Fruit fly (Drosophila melanogaster) whole organism, prepupa: ENCODE measurements around the gene CG31464.

Source experiments
- CG15336 ChIP-seq: fragments of 200-800 bp; sonication (Bioruptor generic); IDR thresholded peaks from 2 replicates; pipeline ENCODE4 v1.3.6; 2022; ENCODE audit warnings: missing biosample characterization, missing genetic modification characterization
- CG16779 ChIP-seq: fragments of 200-800 bp; sonication (Bioruptor generic); optimal IDR thresholded peaks from 3 replicates; lab custom pipeline; 2017; ENCODE audit warnings: missing biosample characterization, mild to moderate bottlenecking, missing genetic modification characterization
- CG6276 ChIP-seq: fragments of 200-800 bp; sonication (Bioruptor generic); optimal IDR thresholded peaks from 2 replicates; lab custom pipeline; 2017; ENCODE audit warnings: missing biosample characterization, mild to moderate bottlenecking, missing genetic modification characterization
- CG6854 ChIP-seq: fragments of 200-800 bp; sonication (Bioruptor generic); optimal IDR thresholded peaks from 2 replicates; lab custom pipeline; 2017; ENCODE audit warnings: missing biosample characterization, mild to moderate bottlenecking, missing genetic modification characterization
- CG8119 ChIP-seq: fragments of 200-800 bp; sonication (Bioruptor generic); IDR thresholded peaks from 3 replicates; pipeline ENCODE4 v1.3.6; 2022; ENCODE audit warnings: missing biosample characterization, missing genetic modification characterization
- Ets96B ChIP-seq: fragments of 200-800 bp; optimal IDR thresholded peaks from 2 replicates; lab custom pipeline; 2019; ENCODE audit warnings: missing biosample characterization, mild to moderate bottlenecking, missing genetic modification characterization, moderate library complexity
- Met ChIP-seq: fragments of 200-800 bp; sonication (Bioruptor generic); optimal IDR thresholded peaks from 3 replicates; lab custom pipeline; 2016; ENCODE audit warnings: missing biosample characterization, missing genetic modification characterization
- Smox ChIP-seq: fragments of 200-800 bp; sonication (Bioruptor generic); optimal IDR thresholded peaks from 3 replicates; lab custom pipeline; 2016; ENCODE audit warnings: missing biosample characterization, missing genetic modification characterization
- achi ChIP-seq: fragments of 200-800 bp; sonication (Bioruptor generic); optimal IDR thresholded peaks from 3 replicates; lab custom pipeline; 2016; ENCODE audit warnings: missing biosample characterization, missing genetic modification characterization
- cyc ChIP-seq: fragments of 200-800 bp; sonication (Bioruptor generic); optimal IDR thresholded peaks from 3 replicates; lab custom pipeline; 2016; ENCODE audit warnings: missing biosample characterization, missing genetic modification characterization
- dsx ChIP-seq: fragments of 200-800 bp; optimal IDR thresholded peaks from 3 replicates; lab custom pipeline; 2019; ENCODE audit warnings: missing biosample characterization, mild to moderate bottlenecking, missing genetic modification characterization, moderate library complexity; ENCODE audit not compliant: poor library complexity, severe bottlenecking
- fd85E ChIP-seq: fragments of 200-800 bp; sonication (Bioruptor generic); optimal IDR thresholded peaks from 3 replicates; lab custom pipeline; 2016; ENCODE audit warnings: missing biosample characterization, missing genetic modification characterization

dm6 chr3R:8305110-8305509 is 14.1 kb downstream of the CG31464 start, which contains the start of gene Sgt1:
- no peak for TF ChIP-seq CG16779
- TF ChIP-seq Smox, result no peak
- TF ChIP-seq cyc (GFP tag; lab: Kevin White, UChicago), result peak; percentile 31
- TF ChIP-seq Met, result no peak
- TF ChIP-seq fd85E, result no peak
- TF ChIP-seq achi (GFP tag; lab: Kevin White, UChicago), result no peak
- no peak for TF ChIP-seq CG15336 (GFP tag; lab: Robert Waterston, UW)
- TF ChIP-seq CG6276 (GFP tag; lab: Kevin White, UChicago), result no peak
- TF ChIP-seq CG8119, result no peak
- TF ChIP-seq CG6854 (GFP tag; lab: Kevin White, UChicago), result no peak
- TF ChIP-seq Ets96B, result no peak
- TF ChIP-seq dsx (GFP tag; lab: Kevin White, UChicago), result no peak
